5 worm cellular contexts compared by ENCODE assay signal in genomic region chrIII:7198838-7199237, ce11.
A peak's percentile ranks its signal among the peaks of the same experiment; 100 is the strongest.
TF ChIP-seq lines count a peak whose summit lies in the region.

TSS of gene pfd-5 (minus strand) at chrIII:7198884.

TF ChIP-seq in whole organism, L1 larva, 84 proteins besides CTCF, POLR2A, EP300 and RAD21 (continues in another document):
- peak; percentile 34; the same call in 1 of the 2 replicates for TF ChIP-seq ceh-88 (GFP tag; IDR thresholded peaks at IDR 0.05; lab: Robert Waterston, UW)
- peak; percentile 81 for TF ChIP-seq pax-3 (tag; optimal IDR thresholded peaks at IDR 0.05; lab: Kevin White, UChicago)
- peak; percentile 51 for TF ChIP-seq skn-1 (tag; optimal IDR thresholded peaks at IDR 0.05; lab: Kevin White, UChicago)
- TF ChIP-seq nhr-77 (tag; optimal IDR thresholded peaks at IDR 0.05; lab: Kevin White, UChicago), result no peak
- TF ChIP-seq pqm-1 (tag; optimal IDR thresholded peaks at IDR 0.05; lab: Kevin White, UChicago), result no peak
- peak; percentile 85 for TF ChIP-seq nhr-47 (tag; optimal IDR thresholded peaks at IDR 0.05; lab: Kevin White, UChicago)
- peak; percentile 94 for TF ChIP-seq lir-3 (tag; optimal IDR thresholded peaks at IDR 0.05; lab: Kevin White, UChicago; ENCODE audit: poor library complexity)
- TF ChIP-seq nhr-85 (tag; lab: Kevin White, UChicago), result peak; percentile 91
- TF ChIP-seq nhr-90 (tag; optimal IDR thresholded peaks at IDR 0.05; lab: Kevin White, UChicago; ENCODE audit: poor library complexity), result peak; percentile 84
- peak; percentile 49 for TF ChIP-seq blmp-1 (tag; optimal IDR thresholded peaks at IDR 0.05; lab: Kevin White, UChicago)
- peak; percentile 77 for TF ChIP-seq dsc-1 (tag; optimal IDR thresholded peaks at IDR 0.05; lab: Kevin White, UChicago)
- TF ChIP-seq nhr-237 (tag; optimal IDR thresholded peaks at IDR 0.05; lab: Kevin White, UChicago), result no peak
- peak; percentile 82 for TF ChIP-seq nhr-71 (tag; optimal IDR thresholded peaks at IDR 0.05; lab: Kevin White, UChicago)
- TF ChIP-seq zip-4 (GFP tag; optimal IDR thresholded peaks at IDR 0.05; lab: Kevin White, UChicago), result no peak
- no peak for TF ChIP-seq unc-30 (tag; optimal IDR thresholded peaks at IDR 0.05; lab: Kevin White, UChicago)
- TF ChIP-seq lin-15B (tag; optimal IDR thresholded peaks at IDR 0.05; lab: Kevin White, UChicago), result peak; percentile 25
- TF ChIP-seq unc-130 (tag; optimal IDR thresholded peaks at IDR 0.05; lab: Kevin White, UChicago), result peak; percentile 12
- no peak for TF ChIP-seq efl-3 (GFP tag; optimal IDR thresholded peaks at IDR 0.05; lab: Kevin White, UChicago)

TF ChIP-seq in whole organism, L3 larva, 47 proteins besides CTCF, POLR2A, EP300 and RAD21:
- peak; percentile 84 for TF ChIP-seq nhr-43 (tag; optimal IDR thresholded peaks at IDR 0.05; lab: Kevin White, UChicago; ENCODE audit: poor library complexity, severe bottlenecking)
- peak; percentile 45 for TF ChIP-seq nhr-23 (tag; optimal IDR thresholded peaks at IDR 0.05; lab: Kevin White, UChicago)
- TF ChIP-seq egl-5 (tag; optimal IDR thresholded peaks at IDR 0.05; lab: Kevin White, UChicago), result peak; percentile 3
- TF ChIP-seq snpc-4 (tag; optimal IDR thresholded peaks at IDR 0.05; lab: Kevin White, UChicago), result no peak
- no peak for TF ChIP-seq eor-1 (tag; optimal IDR thresholded peaks at IDR 0.05; lab: Kevin White, UChicago)
- peak; percentile 7 for TF ChIP-seq lsy-12 (tag; optimal IDR thresholded peaks at IDR 0.05; lab: Kevin White, UChicago)
- TF ChIP-seq nfya-1 (tag; optimal IDR thresholded peaks at IDR 0.05; lab: Kevin White, UChicago; ENCODE audit: insufficient read depth), result peak; percentile 64
- TF ChIP-seq lin-15B (tag; optimal IDR thresholded peaks at IDR 0.05; lab: Kevin White, UChicago), result peak; percentile 61
- TF ChIP-seq pha-4 (tag; optimal IDR thresholded peaks at IDR 0.05; lab: Kevin White, UChicago), result peak; percentile 76
- TF ChIP-seq fkh-10 (GFP tag; optimal IDR thresholded peaks at IDR 0.05; lab: Kevin White, UChicago), result no peak
- peak; percentile 15 for TF ChIP-seq nhr-25 (tag; optimal IDR thresholded peaks at IDR 0.05; lab: Kevin White, UChicago)
- TF ChIP-seq aly-2 (tag; optimal IDR thresholded peaks at IDR 0.05; lab: Kevin White, UChicago), result no peak

TF ChIP-seq in whole organism, early embryonic, 17 proteins besides CTCF, POLR2A, EP300 and RAD21:
- TF ChIP-seq ama-1 (optimal IDR thresholded peaks at IDR 0.05; lab: Kevin White, UChicago) (no peak), aly-1 (tag; optimal IDR thresholded peaks at IDR 0.05; lab: Kevin White, UChicago) (no peak), sea-1 (GFP tag; conservative IDR thresholded peaks at IDR 0.05; lab: Robert Waterston, UW) (0 out of 2 replicates have a peak, but pooled peaks have one; percentile 11), tbx-11 (GFP tag; IDR thresholded peaks at IDR 0.05; lab: Robert Waterston, UW) (no peak), hmbx-1 (tag; optimal IDR thresholded peaks at IDR 0.05; lab: Kevin White, UChicago) (peak; percentile 0), pes-1 (GFP tag; IDR thresholded peaks at IDR 0.05; lab: Robert Waterston, UW) (peak; percentile 77), tbx-37 (GFP tag; conservative IDR thresholded peaks at IDR 0.05; lab: Robert Waterston, UW) (peak; percentile 95), F13C5.2 (tag; optimal IDR thresholded peaks at IDR 0.05; lab: Kevin White, UChicago) (peak; percentile 35), scrt-1 (GFP tag; IDR thresholded peaks at IDR 0.05; lab: Robert Waterston, UW) (no peak)

TF ChIP-seq in whole organism, midembryonic, 9 proteins besides CTCF, POLR2A, EP300 and RAD21:
- TF ChIP-seq klf-2 (GFP tag; conservative IDR thresholded peaks at IDR 0.05; lab: Robert Waterston, UW), result peak; percentile 71; the same call in 1 of the 2 replicates
- TF ChIP-seq tab-1 (GFP tag; IDR thresholded peaks at IDR 0.05; lab: Robert Waterston, UW), result no peak
- peak; percentile 52 for TF ChIP-seq cog-1 (tag; optimal IDR thresholded peaks at IDR 0.05; lab: Kevin White, UChicago)
- peak; percentile 74 for TF ChIP-seq ztf-23 (GFP tag; IDR thresholded peaks at IDR 0.05; lab: Robert Waterston, UW)
- TF ChIP-seq ref-1 (GFP tag; conservative IDR thresholded peaks at IDR 0.05; lab: Robert Waterston, UW), result no peak
- no peak for TF ChIP-seq ztf-29 (GFP tag; IDR thresholded peaks at IDR 0.05; lab: Robert Waterston, UW)
- no peak for TF ChIP-seq med-1 (GFP tag; optimal IDR thresholded peaks at IDR 0.05; lab: Kevin White, UChicago; ENCODE audit: insufficient read depth)
- peak; percentile 84 for TF ChIP-seq flt-1 (GFP tag; IDR thresholded peaks at IDR 0.05; lab: Robert Waterston, UW)

TF ChIP-seq in whole organism, young adult, 124 proteins besides CTCF, POLR2A, EP300 and RAD21 (continues in another document):
- peak; percentile 66 for TF ChIP-seq unc-130 (GFP tag; optimal IDR thresholded peaks at IDR 0.05; lab: Kevin White, UChicago)
- no peak for TF ChIP-seq hmg-1.2 (GFP tag; IDR thresholded peaks at IDR 0.05; lab: Robert Waterston, UW)
- no peak for TF ChIP-seq egrh-3 (GFP tag; IDR thresholded peaks at IDR 0.05; lab: Robert Waterston, UW)
- no peak for TF ChIP-seq tbx-9 (tag; optimal IDR thresholded peaks at IDR 0.05; lab: Kevin White, UChicago; ENCODE audit: borderline replicate concordance)
- no peak for TF ChIP-seq C06A6.2 (GFP tag; conservative IDR thresholded peaks at IDR 0.05; lab: Robert Waterston, UW)
- no peak for TF ChIP-seq B0336.3 (GFP tag; IDR thresholded peaks at IDR 0.05; lab: Robert Waterston, UW)
- no peak for TF ChIP-seq nfya-1 (tag; optimal IDR thresholded peaks at IDR 0.05; lab: Kevin White, UChicago; ENCODE audit: borderline replicate concordance, insufficient read depth)
- TF ChIP-seq zim-3 (tag; optimal IDR thresholded peaks at IDR 0.05; lab: Kevin White, UChicago), result no peak
- TF ChIP-seq Y56A3A.18 (GFP tag; IDR thresholded peaks at IDR 0.05; lab: Robert Waterston, UW), result no peak
- no peak for TF ChIP-seq die-1 (tag; optimal IDR thresholded peaks at IDR 0.05; lab: Kevin White, UChicago)
- TF ChIP-seq F57A8.1 (GFP tag; optimal IDR thresholded peaks at IDR 0.05; lab: Kevin White, UChicago), result no peak
- no peak for TF ChIP-seq F10E7.11 (tag; optimal IDR thresholded peaks at IDR 0.05; lab: Kevin White, UChicago)
- no peak for TF ChIP-seq xnd-1 (tag; optimal IDR thresholded peaks at IDR 0.05; lab: Kevin White, UChicago)
- TF ChIP-seq Y95B8A.8 (GFP tag; IDR thresholded peaks at IDR 0.05; lab: Robert Waterston, UW), result no peak
- no peak for TF ChIP-seq T26A5.8 (tag; optimal IDR thresholded peaks at IDR 0.05; lab: Kevin White, UChicago)
- peak; percentile 11 for TF ChIP-seq lsl-1 (GFP tag; optimal IDR thresholded peaks at IDR 0.05; lab: Kevin White, UChicago)
- TF ChIP-seq lin-26 (GFP tag; IDR thresholded peaks at IDR 0.05; lab: Robert Waterston, UW), result no peak
- no peak for TF ChIP-seq zfh-2 (GFP tag; conservative IDR thresholded peaks at IDR 0.05; lab: Robert Waterston, UW)
- TF ChIP-seq ama-1 (optimal IDR thresholded peaks at IDR 0.05; lab: Kevin White, UChicago), result no peak
- no peak for TF ChIP-seq ama-1 (GFP tag; optimal IDR thresholded peaks at IDR 0.05; lab: Kevin White, UChicago)
- TF ChIP-seq sdz-38 (tag; optimal IDR thresholded peaks at IDR 0.05; lab: Kevin White, UChicago), result no peak
- TF ChIP-seq attf-5 (GFP tag; optimal IDR thresholded peaks at IDR 0.05; lab: Kevin White, UChicago), result no peak
- no peak for TF ChIP-seq ztf-22 (GFP tag; optimal IDR thresholded peaks at IDR 0.05; lab: Kevin White, UChicago)
- no peak for TF ChIP-seq rec-8 (tag; optimal IDR thresholded peaks at IDR 0.05; lab: Kevin White, UChicago)
- TF ChIP-seq snpc-3.4 (tag; optimal IDR thresholded peaks at IDR 0.05; lab: Kevin White, UChicago), result no peak
- TF ChIP-seq C17E4.6 (GFP tag; IDR thresholded peaks at IDR 0.05; lab: Robert Waterston, UW), result no peak
- TF ChIP-seq rcor-1 (GFP tag; IDR thresholded peaks at IDR 0.05; lab: Robert Waterston, UW), result peak; percentile 60
- no peak for TF ChIP-seq B0261.1 (tag; optimal IDR thresholded peaks at IDR 0.05; lab: Kevin White, UChicago)
- TF ChIP-seq aptf-3 (GFP tag; IDR thresholded peaks at IDR 0.05; lab: Robert Waterston, UW), result no peak
- no peak for TF ChIP-seq pha-4 (tag; optimal IDR thresholded peaks at IDR 0.05; lab: Kevin White, UChicago)
- TF ChIP-seq mcd-1 (GFP tag; IDR thresholded peaks at IDR 0.05; lab: Robert Waterston, UW), result peak; percentile 55; the same call in 1 of the 2 replicates
- TF ChIP-seq repo-1 (tag; optimal IDR thresholded peaks at IDR 0.05; lab: Kevin White, UChicago), result no peak
- TF ChIP-seq pbrm-1 (GFP tag; IDR thresholded peaks at IDR 0.05; lab: Robert Waterston, UW), result no peak; the same call in 1 of the 2 replicates
- no peak for TF ChIP-seq attf-6 (GFP tag; IDR thresholded peaks at IDR 0.05; lab: Robert Waterston, UW)
- TF ChIP-seq ztf-25 (GFP tag; IDR thresholded peaks at IDR 0.05; lab: Robert Waterston, UW), result no peak
- TF ChIP-seq F33H1.4 (GFP tag; IDR thresholded peaks at IDR 0.05; lab: Robert Waterston, UW), result peak; percentile 63
- TF ChIP-seq madf-3 (GFP tag; IDR thresholded peaks at IDR 0.05; lab: Robert Waterston, UW), result no peak
- TF ChIP-seq sptf-2 (GFP tag; optimal IDR thresholded peaks at IDR 0.05; lab: Kevin White, UChicago), result no peak
- TF ChIP-seq D2030.7 (GFP tag; IDR thresholded peaks at IDR 0.05; lab: Robert Waterston, UW), result peak; percentile 39
- no peak for TF ChIP-seq snpc-1.3 (tag; optimal IDR thresholded peaks at IDR 0.05; lab: Kevin White, UChicago; ENCODE audit: insufficient read depth)
- no peak for TF ChIP-seq mxl-1 (tag; optimal IDR thresholded peaks at IDR 0.05; lab: Kevin White, UChicago)
- no peak for TF ChIP-seq ceh-100 (GFP tag; IDR thresholded peaks at IDR 0.05; lab: Robert Waterston, UW)
- no peak for TF ChIP-seq madf-10 (tag; optimal IDR thresholded peaks at IDR 0.05; lab: Kevin White, UChicago)
- TF ChIP-seq F37B4.10 (GFP tag; IDR thresholded peaks at IDR 0.05; lab: Robert Waterston, UW), result no peak
- TF ChIP-seq atf-7 (tag; optimal IDR thresholded peaks at IDR 0.05; lab: Kevin White, UChicago), result no peak
- no peak for TF ChIP-seq K12H6.12 (tag; optimal IDR thresholded peaks at IDR 0.05; lab: Kevin White, UChicago)
- no peak for TF ChIP-seq B0019.2 (GFP tag; conservative IDR thresholded peaks at IDR 0.05; lab: Robert Waterston, UW)
- no peak for TF ChIP-seq T07F8.4 (tag; optimal IDR thresholded peaks at IDR 0.05; lab: Kevin White, UChicago)
- TF ChIP-seq unc-62 (GFP tag; optimal IDR thresholded peaks at IDR 0.05; lab: Kevin White, UChicago), result no peak
- TF ChIP-seq ceh-58 (GFP tag; IDR thresholded peaks at IDR 0.05; lab: Robert Waterston, UW), result no peak
- TF ChIP-seq ztf-26 (tag; optimal IDR thresholded peaks at IDR 0.05; lab: Kevin White, UChicago), result no peak
- TF ChIP-seq dpff-1 (tag; optimal IDR thresholded peaks at IDR 0.05; lab: Kevin White, UChicago), result no peak
- peak; percentile 11 for TF ChIP-seq ztf-18 (tag; optimal IDR thresholded peaks at IDR 0.05; lab: Kevin White, UChicago)

Comparison
In these comparisons a context has a peak if more than half of its experiments do, and no peak if none do; other contexts are left out.
1. Of the 8 proteins assayed by ChIP-seq in both whole organism, young adult and whole organism, L1 larva: peak only in whole organism, young adult: none; only in whole organism, L1 larva: nhr-90; in both: dpl-1, efl-1, lin-35 and unc-130; in neither: 2; mixed calls (peak in some experiments, not most) for 1.